Worm (Caenorhabditis elegans) whole organism, L1 larva: ENCODE data around the gene dylt-2.

ENCODE experiments used
- aly-2 ChIP-seq: fragments of 150-350 bp; optimal IDR thresholded peaks from 2 replicates; lab custom pipeline; 2014; ENCODE audit warnings: missing biosample characterization, missing genetic modification characterization
- dsc-1 ChIP-seq: sonication (generic microtip); optimal IDR thresholded peaks from 2 replicates; lab custom pipeline; 2016; ENCODE audit warnings: mild to moderate bottlenecking, missing genetic modification characterization, missing compliant biosample characterization
- efl-1 ChIP-seq, 4 experiments: fragments of 150-350 bp; optimal IDR thresholded peaks in 3 of 4; peaks in 1 of 4; 1 replicate in 1 of 4; 2 replicates in 3 of 4; lab custom pipeline; 2014; ENCODE audit warnings: missing biosample characterization in 2 of 4, missing genetic modification characterization in 2 of 4, missing genetic modification reagents in 2 of 4
- egl-27 ChIP-seq, 2 experiments: fragments of 150-350 bp in 1 of 2; sonication (generic microtip); optimal IDR thresholded peaks; 3 replicates each; lab custom pipeline; 2017 to 2018; ENCODE audit warnings: missing biosample characterization in 2 of 2, missing genetic modification characterization in 2 of 2, missing genetic modification reagents in 2 of 2
- elt-3 ChIP-seq, 6 experiments: fragments of 150-350 bp in 1 of 6; sonication (generic microtip); optimal IDR thresholded peaks; 2 replicates each; lab custom pipeline; 2017 to 2018; ENCODE audit warnings: missing biosample characterization in 6 of 6, missing genetic modification characterization in 6 of 6, inconsistent platforms in 1 of 6
- lsy-2 ChIP-seq, 2 experiments: fragments of 150-350 bp; optimal IDR thresholded peaks; 2 replicates each; lab custom pipeline; 2014; ENCODE audit warnings: missing biosample characterization in 2 of 2, missing genetic modification characterization in 2 of 2
- nhr-11 ChIP-seq: fragments of 150-350 bp; optimal IDR thresholded peaks from 2 replicates; lab custom pipeline; 2014; ENCODE audit warnings: missing biosample characterization, missing genetic modification characterization
- nhr-237 ChIP-seq: fragments of 150-350 bp; optimal IDR thresholded peaks from 2 replicates; lab custom pipeline; 2014; ENCODE audit warnings: missing biosample characterization, missing genetic modification characterization
- skn-1 ChIP-seq: fragments of 150-350 bp; optimal IDR thresholded peaks from 2 replicates; lab custom pipeline; 2014; ENCODE audit warnings: missing biosample characterization, missing genetic modification characterization
- snpc-4 ChIP-seq: fragments of 150-350 bp; optimal IDR thresholded peaks from 2 replicates; lab custom pipeline; 2014; ENCODE audit warnings: missing biosample characterization, missing genetic modification characterization
- unc-62 ChIP-seq: fragments of 150-350 bp; optimal IDR thresholded peaks from 2 replicates; lab custom pipeline; 2014; ENCODE audit warnings: missing biosample characterization, missing genetic modification reagents, missing genetic modification characterization
- unc-86 ChIP-seq: sonication (generic microtip); optimal IDR thresholded peaks from 2 replicates; lab custom pipeline; 2016; ENCODE audit warnings: missing genetic modification characterization, missing compliant biosample characterization
- zag-1 ChIP-seq: fragments of 150-350 bp; optimal IDR thresholded peaks from 2 replicates; lab custom pipeline; 2014; ENCODE audit warnings: missing biosample characterization, missing genetic modification characterization

ce11 chrX:8931647-8932046, 8.3 kb downstream of the dylt-2 start:
- no peak for TF ChIP-seq skn-1 (tag; lab: Kevin White, UChicago)
- no peak for TF ChIP-seq unc-86 (tag; lab: Kevin White, UChicago)
- TF ChIP-seq dsc-1 (tag; lab: Kevin White, UChicago) = no peak
- TF ChIP-seq efl-1 (optimal IDR thresholded peaks at IDR 0.05; lab: Kevin White, UChicago) = no peak
- TF ChIP-seq efl-1 (GFP tag; optimal IDR thresholded peaks at IDR 0.05 in 1 of 2; lab: Kevin White, UChicago) = peak in 1 of 2 experiments; percentile 88
- no peak for TF ChIP-seq zag-1 (tag; lab: Kevin White, UChicago)
- no peak for TF ChIP-seq nhr-11 (tag; lab: Kevin White, UChicago)
- TF ChIP-seq aly-2 (tag; lab: Kevin White, UChicago) = no peak
- no peak for TF ChIP-seq lsy-2 (tag; optimal IDR thresholded peaks at IDR 0.05; lab: Kevin White, UChicago)
- no peak for TF ChIP-seq snpc-4 (tag; lab: Kevin White, UChicago)
- no peak for TF ChIP-seq unc-62 (GFP tag; lab: Kevin White, UChicago)
- TF ChIP-seq elt-3 (tag; optimal IDR thresholded peaks at IDR 0.05; lab: Kevin White, UChicago) = no peak
- TF ChIP-seq egl-27 (tag; optimal IDR thresholded peaks at IDR 0.05; lab: Kevin White, UChicago) = no peak
- TF ChIP-seq nhr-237 (tag; lab: Kevin White, UChicago) = no peak
